Worm (Caenorhabditis elegans): ENCODE results near the gene gpcp-1.

DNA sequence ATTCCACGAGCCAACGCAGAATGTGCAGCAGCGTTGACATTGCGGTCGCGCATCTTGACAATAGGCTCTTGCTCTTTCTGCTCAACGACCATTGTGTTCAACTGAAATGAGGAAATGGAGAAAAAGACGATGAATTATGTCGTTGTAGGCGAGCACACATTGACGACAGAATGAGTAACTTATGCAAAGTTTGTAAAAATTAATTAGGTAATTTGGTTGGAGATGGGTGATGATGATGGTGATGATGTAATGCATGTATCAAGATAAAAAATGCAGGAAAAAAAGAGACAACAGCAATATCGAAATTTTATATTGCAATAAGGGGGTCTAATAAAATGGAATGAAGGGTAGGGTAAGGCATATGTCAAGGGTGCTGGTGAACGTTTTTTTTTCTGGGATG is 41.9 kb upstream of the gpcp-1 start, which contains the start of gene bbln-1:
- TF ChIP-seq him-1 (tag; optimal IDR thresholded peaks at IDR 0.05) = no peak
- TF ChIP-seq dao-5 (tag; optimal IDR thresholded peaks at IDR 0.05) = no peak

All from whole organism, L4/young adult.